Fruit fly (Drosophila melanogaster) whole organism, prepupa: ENCODE measurements around the gene rn.

Source experiments
- CG3032 ChIP-seq: fragments of 200-800 bp; optimal IDR thresholded peaks from 2 replicates; lab custom pipeline; 2019; ENCODE audit warnings: missing biosample characterization, mild to moderate bottlenecking, missing genetic modification characterization, moderate library complexity
- CG4318 ChIP-seq: fragments of 200-800 bp; sonication (Bioruptor generic); optimal IDR thresholded peaks from 3 replicates; lab custom pipeline; 2017; ENCODE audit warnings: missing biosample characterization, mild to moderate bottlenecking, missing genetic modification characterization
- CG6276 ChIP-seq: fragments of 200-800 bp; sonication (Bioruptor generic); optimal IDR thresholded peaks from 2 replicates; lab custom pipeline; 2017; ENCODE audit warnings: missing biosample characterization, mild to moderate bottlenecking, missing genetic modification characterization
- Eip78C ChIP-seq: fragments of 200-800 bp; sonication (Bioruptor generic); peaks from one replicate; lab custom pipeline; 2016; ENCODE audit warnings: missing biosample characterization, missing genetic modification characterization
- Met ChIP-seq: fragments of 200-800 bp; sonication (Bioruptor generic); optimal IDR thresholded peaks from 3 replicates; lab custom pipeline; 2016; ENCODE audit warnings: missing biosample characterization, missing genetic modification characterization
- dac ChIP-seq: fragments of 200-800 bp; sonication (Bioruptor generic); optimal IDR thresholded peaks from 2 replicates; lab custom pipeline; 2017; ENCODE audit warnings: missing biosample characterization, mild to moderate bottlenecking, missing genetic modification characterization
- eg ChIP-seq: fragments of 200-800 bp; sonication (Bioruptor generic); IDR thresholded peaks from 3 replicates; pipeline ENCODE4 v1.3.6; 2022; ENCODE audit warnings: missing biosample characterization, missing genetic modification characterization
- lz ChIP-seq: fragments of 200-800 bp; sonication (Bioruptor generic); optimal IDR thresholded peaks from 3 replicates; lab custom pipeline; 2016; ENCODE audit warnings: missing biosample characterization, missing genetic modification characterization

DNA sequence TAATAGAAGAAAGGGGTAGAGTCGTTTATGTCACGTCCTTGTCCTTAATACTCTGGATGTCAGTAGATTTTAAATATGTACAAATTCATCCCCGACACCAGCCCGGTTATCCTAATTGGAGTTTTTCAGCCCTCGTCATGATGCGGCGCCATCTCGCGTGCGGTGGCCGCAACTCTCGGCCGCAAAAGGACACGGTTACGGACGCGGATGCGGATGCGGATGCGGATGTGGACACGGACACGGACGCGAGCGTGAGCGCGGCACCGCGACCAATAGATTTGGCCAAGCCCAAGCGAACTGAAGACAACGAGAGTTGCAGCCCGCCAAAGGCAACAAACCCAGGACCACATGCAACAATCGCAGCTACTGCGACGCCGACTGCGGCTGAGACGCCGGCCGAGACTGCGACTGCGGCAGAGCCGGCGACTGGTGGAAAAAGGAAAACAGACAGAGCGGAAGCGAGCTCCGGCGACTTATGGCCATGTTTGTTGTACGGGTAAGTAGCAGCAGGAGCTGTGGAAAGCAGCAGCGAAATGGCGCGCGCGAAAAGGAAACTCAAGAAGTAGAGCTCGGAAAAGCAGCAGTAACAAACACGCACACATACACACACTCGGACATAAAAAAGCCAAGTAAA lies 4.9 kb downstream of the rn start, which contains the start of gene CG42544:
- TF ChIP-seq lz (GFP tag; lab: Kevin White, UChicago) (no peak), eg (GFP tag; lab: Robert Waterston, UW) (no peak), Met (no peak), Eip78C (GFP tag; lab: Kevin White, UChicago) (no peak), CG4318 (GFP tag; lab: Kevin White, UChicago) (no peak), CG6276 (GFP tag; lab: Kevin White, UChicago) (no peak), dac (GFP tag; lab: Kevin White, UChicago) (no peak), CG3032 (tag; lab: Kevin White, UChicago) (no peak)
